Worm (Caenorhabditis elegans) whole organism, dauer: ENCODE measurements around the gene srh-18.

Experiments used
- unc-62 ChIP-seq: sonication (generic microtip); optimal IDR thresholded peaks from 2 replicates; lab custom pipeline; 2017; ENCODE audit warnings: missing biosample characterization, missing genetic modification reagents, missing genetic modification characterization

The srh-18 gene

DNA sequence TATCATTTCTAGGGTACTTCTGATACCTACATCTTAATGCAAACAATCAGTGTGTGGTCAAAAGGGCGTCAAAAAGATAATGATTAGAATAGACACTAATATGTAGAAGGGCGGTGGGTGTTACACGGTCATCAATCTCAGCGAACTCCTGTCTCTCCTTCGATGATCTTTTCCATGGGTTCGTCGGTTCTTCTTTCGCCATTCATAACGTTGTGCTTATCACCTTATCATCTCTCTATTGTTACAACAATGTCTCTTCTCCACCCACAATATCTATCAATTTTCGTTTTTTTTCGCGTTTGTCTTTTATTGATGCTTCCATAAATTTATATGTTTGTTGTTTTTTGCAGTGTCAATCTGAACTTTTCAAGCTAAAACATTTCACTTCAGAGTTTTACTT lies 16.8 kb upstream of the srh-18 start, which contains the start of gene ceh-79:
Gene ceh-79 (plus strand): TSS at position 391 of the 400 bp plus-strand sequence.
- TF ChIP-seq unc-62 (GFP tag; lab: Kevin White, UChicago), result no peak

DNA sequence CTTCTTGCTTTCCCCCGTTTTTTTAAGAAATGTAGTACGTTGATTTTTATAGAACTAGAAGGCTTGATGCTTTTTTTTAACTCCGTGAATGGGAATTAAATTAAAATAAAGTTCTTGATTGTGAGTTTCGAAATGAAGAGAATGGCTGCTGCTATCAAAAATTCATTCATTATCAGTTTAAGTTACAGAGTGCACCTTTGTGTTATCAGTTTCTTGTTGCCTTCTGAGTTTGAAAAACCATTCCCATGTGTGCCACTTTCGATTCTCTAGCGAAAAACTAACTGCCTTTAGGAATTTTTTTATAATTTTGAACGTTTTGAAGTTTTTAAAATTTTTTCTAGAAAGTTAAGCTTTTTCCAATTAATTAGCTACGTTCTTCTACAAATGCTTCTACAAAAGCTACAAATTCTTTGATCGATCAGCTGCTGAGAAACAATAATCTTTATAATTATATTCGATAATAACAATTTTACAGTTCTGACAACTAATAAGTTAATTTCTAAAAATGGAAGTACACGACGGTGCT lies 13.5 kb upstream of the srh-18 start, which contains the start of gene C26E1.2:
Gene C26E1.2 (plus strand): TSS at position 476 of the 526 bp plus-strand sequence.
- no peak for TF ChIP-seq unc-62 (GFP tag; lab: Kevin White, UChicago)

DNA sequence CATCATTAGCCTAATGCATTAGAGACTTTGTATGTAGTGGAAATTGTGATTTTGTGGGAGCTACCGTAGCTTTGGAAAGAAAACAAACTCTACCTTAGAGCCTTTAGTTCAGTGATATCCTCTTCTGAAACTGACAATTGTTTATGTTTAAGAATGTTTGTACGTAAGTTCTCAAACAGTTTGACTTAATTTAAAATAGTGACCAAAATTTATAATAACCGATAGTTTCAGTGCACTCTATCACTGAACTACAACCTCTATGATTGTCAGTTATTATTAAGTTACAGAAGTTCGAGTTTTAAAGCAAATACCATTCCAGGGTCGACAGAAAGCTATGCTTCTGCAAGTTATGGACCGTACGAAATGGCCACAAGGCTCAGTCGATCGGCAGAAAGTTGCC lies 9.6 kb upstream of the srh-18 start, which contains the start of gene C50B6.1:
Gene C50B6.1 (plus strand): TSS at position 301 of the 400 bp plus-strand sequence.
- TF ChIP-seq unc-62 (GFP tag; lab: Kevin White, UChicago), result no peak

DNA sequence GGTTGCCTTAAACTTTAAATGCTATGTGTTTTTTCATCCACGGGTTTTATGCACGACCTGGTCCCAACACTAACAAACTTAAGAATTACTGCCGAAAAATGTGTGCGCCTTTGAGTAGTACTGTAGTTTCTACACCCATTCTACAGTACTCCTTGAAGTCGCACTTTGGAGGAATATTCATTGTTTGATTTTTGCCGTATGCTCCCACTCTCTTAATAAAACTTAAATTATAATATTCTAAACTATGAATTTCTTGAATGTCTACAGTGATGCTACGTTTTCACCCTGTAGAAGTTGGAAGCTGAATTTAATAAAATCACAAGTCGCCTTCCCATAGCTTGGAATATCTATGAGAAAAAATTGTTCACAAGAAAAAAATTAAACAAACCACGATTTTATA lies 8.4 kb upstream of the srh-18 start:
- TF ChIP-seq unc-62 (GFP tag; lab: Kevin White, UChicago), result no peak

DNA sequence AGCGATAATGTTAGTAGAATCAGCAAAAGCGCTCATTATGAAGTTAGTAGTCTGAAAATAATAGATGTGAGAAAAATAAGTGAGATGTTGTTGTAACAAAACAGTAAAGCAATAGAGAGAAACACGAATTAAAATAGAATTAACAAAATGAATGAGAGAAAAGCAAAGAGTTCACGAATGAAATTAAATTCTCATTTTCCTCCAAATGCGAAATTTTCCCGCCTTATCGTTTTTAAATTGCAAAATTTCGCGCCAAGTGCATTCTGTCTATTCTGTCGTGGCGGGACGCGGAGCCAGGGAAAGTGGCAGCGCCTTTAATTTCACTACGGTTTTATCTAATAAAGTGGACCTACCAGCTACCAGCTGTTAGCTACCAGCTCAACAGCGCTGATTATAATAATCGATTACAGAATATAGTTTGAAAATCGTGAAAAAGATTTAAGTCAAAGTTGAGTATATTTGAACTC lies 6.0 kb upstream of the srh-18 start, which contains the start of gene nasp-2:
Gene nasp-2 (minus strand): TSS at position 51 of the 467 bp plus-strand sequence.
- no peak for TF ChIP-seq unc-62 (GFP tag; lab: Kevin White, UChicago)

DNA sequence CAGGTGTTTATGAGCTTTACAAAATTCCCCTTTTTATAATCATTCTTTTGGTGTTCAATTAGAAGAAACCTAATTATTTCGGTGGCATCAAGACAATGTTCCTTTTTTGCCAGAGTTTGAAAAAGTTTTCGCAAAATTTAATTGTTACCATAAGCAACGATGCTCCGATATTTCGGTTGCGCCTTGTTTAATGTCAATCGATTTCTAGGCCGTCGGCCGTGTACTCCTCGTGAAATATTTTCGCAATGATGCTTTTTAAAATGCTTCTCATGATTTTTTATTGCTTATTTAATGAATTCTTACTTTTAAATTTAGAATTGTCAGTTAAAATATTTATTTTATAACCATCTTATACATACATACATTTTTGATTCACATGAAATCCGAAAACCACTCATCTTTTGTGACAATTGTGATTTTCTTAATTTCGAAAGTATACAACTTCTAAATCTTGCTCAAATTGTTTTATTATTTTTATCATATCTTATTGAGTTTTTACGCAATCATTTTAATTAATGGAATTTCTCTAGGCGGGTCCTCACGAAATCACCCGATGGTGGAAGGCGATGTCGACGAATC lies 5.1 kb upstream of the srh-18 start, which contains the start of gene C50B6.3:
Gene C50B6.3 (plus strand): TSS at position 529 of the 579 bp plus-strand sequence.
- TF ChIP-seq unc-62 (GFP tag; lab: Kevin White, UChicago), result no peak

DNA sequence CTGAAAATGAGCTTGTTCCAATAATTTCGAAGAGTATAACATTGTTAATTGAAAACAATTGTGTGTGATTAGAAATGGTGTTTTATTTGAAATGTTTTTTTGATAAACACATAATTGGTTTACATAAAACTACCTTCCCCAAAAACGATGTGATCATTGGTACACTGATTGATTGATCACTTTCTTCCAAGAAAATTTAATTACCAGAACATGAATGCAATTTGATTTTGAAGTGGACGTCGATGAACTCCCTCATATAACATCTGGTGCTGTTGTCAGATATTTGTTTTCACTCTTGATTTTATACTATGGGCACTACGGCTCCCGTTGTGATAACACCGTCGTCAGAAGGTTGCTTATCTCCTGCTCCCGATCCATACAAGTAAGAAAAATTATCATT lies 2.4 kb downstream of the srh-18 start, which contains the start of gene srh-15:
Gene srh-15 (plus strand): TSS at position 301 of the 400 bp plus-strand sequence.
- no peak for TF ChIP-seq unc-62 (GFP tag; lab: Kevin White, UChicago)

DNA sequence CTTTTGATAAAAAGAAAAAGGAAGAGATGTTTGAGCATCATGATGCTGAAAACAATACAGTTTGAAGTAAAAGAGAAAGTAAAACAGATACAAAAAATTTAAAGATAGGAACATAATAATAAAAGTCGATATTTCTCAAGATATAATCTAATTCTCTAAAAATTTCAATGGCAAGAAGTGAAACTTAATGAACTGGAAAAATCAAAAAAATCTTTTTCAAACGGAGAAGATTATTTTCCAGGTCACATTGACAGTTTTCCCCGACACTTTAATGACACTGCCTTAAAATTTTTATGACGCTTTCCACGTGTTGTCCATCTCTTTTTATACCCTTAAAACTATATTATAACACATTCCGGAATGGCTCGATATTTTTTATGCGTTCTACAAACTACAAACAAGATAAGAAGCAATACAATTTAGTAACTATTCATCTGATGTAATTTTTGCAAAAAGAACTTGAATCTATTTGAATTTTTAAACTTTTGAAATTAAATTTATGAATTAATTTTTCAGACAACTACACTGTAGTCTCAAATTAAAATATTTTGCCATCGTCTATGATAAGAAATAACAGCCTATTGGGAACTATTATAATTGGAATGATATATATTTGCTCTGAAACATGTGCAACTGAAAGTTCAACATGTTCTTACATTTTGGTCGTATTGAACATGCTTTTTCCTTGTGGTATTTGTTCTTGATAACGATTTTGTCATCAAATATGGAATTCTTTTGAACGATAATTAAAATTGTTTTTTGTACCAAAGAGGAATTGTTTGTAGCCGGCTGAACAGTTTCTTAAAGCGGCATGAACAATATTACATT lies 6.9 kb downstream of the srh-18 start, which contains the start of gene C50B6.7:
Gene C50B6.7 (minus strand): TSS at position 51 of the 828 bp plus-strand sequence.
- TF ChIP-seq unc-62 (GFP tag; lab: Kevin White, UChicago), result no peak

DNA sequence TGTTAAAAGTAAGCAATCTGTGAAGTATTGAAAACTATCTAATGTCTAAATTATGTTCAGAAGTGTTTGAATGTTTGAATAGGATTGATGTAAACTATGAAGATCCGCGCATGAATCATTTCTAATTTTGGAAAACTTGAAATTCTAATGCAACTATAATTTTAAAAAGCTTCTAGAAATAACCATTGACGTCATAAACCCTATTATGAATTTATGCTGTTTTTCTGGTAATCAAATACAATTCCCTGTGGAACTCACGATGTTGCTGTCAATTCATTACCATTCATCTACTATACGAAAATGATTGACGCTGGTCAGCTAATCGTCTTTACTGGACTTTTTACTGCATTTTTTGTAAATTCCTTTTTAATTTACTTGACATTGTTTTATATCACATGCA lies 9.2 kb downstream of the srh-18 start, which contains the start of gene str-37:
Gene str-37 (plus strand): TSS at position 301 of the 400 bp plus-strand sequence.
- TF ChIP-seq unc-62 (GFP tag; lab: Kevin White, UChicago), result no peak

DNA sequence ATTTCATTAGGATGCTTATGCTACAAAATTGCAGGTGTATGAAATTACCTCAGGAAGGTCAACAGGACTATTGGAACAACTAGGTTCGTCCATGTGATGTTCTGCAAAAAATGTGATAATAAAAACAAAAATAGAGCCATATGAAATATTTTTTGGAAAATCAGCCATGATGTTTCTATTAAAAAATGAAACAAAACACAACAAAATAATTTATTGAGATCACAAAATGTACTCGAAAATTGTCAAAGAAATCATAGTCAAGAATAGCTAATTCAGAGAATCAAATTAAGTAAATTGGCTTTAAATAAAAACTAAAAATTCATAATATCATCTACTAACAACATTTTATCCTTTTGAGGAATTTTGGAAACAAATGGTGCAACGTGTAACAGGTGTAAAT lies 12.7 kb downstream of the srh-18 start, which contains the start of gene nhr-129:
Gene nhr-129 (minus strand): TSS at position 101 of the 400 bp plus-strand sequence.
- TF ChIP-seq unc-62 (GFP tag; lab: Kevin White, UChicago), result no peak

DNA sequence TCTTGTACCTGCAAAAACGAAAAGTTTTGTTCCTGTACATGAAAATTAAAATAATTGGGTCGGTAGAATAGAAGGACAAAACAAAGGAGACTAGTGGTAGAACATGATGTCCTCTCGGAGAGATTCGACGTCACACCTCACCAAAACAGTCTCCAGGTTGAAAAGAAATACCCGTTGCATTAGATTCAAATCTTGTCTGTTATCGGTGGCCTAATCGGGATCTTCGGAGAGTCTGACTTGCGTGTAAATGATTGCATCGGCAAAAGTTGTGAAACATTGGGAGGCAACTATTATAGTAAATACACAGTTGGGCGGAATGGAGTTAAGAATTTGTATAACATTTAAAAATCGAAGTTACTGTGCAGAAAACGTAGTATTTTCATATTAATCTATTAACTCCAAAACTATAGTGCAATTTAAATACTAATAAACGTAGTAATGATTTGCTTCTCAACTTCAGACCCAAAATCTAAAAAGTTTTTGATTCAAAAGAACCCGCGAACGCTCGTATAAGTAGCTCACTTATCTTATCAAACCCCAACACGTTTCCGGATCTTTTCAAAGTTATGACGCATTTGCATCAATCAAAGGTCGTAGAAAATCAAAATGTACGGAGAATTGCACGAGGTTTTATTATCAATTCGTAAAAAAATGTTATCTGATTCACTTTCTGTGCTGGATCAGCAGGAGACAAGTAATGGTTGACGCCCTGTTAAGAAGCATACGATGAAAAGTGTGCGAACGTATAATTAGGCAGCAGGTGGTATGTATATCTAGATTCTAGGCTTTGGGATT lies 15.3 kb downstream of the srh-18 start, which contains the start of gene nhr-168:
Gene nhr-168 (minus strand): TSS at position 486 of the 795 bp plus-strand sequence.
- no peak for TF ChIP-seq unc-62 (GFP tag; lab: Kevin White, UChicago)

DNA sequence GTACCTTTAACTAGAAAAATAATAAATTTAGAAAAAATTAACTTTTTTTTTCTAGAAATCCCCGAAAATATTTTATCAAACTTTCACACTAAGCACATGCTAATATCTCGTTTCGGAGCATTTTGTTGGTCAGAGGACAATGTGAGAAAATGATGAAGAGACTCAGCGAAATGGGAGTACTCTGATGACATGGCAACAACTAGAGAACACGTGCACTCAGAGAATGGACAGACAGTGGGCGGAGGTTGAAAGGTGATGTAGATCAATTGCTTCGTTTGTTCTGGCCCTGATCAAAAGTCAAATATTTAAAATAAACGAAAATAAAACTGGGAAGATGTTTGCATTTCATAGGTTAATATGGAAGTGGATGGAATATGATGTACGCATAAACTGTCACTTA lies 16.2 kb downstream of the srh-18 start:
- TF ChIP-seq unc-62 (GFP tag; lab: Kevin White, UChicago), result no peak

DNA sequence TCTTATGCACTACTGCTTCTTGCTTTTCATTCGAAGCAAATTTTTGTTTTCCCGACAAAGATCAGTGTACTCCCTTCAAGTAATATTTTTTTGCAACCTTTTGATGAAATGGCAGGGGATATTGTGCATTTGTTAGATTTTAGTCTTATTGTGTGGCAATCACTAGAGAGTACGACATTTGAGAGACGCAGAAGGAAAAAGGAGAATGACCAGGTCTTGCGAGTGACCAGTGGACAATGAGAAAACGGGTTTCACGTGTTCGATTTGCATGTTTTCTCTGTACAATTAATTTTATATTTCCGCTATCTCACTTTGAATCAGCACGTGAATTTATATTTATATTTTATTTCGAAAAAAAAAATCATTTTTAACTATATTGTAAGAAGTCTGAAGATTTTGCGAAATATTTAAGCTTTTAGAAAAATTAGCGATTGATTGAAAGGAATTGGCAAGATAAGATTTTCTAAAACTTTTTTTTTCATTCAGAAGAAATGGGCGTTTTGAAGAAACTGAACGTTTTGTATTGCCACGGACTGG lies 17.7 kb downstream of the srh-18 start, which contains the start of gene C50B6.9:
Gene C50B6.9 (plus strand): TSS at position 487 of the 537 bp plus-strand sequence.
- no peak for TF ChIP-seq unc-62 (GFP tag; lab: Kevin White, UChicago)

DNA sequence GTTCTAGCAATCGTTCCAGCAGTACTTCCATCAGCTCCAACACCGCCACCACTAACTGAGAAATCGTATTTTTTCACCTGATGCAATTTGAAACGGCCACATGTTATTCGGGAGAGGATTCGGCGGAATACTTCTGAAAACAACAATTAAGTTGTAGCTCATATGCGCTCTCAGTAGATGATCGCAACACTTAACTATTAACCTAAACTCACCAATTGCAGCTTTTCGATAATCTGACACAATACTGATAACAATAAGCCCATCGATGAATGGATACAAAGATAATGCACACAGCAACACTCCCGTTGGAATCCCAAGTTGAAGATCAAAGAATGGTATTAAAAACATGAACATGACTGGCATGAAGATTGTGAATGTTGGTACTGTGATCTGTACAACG lies 19.8 kb downstream of the srh-18 start:
- TF ChIP-seq unc-62 (GFP tag; lab: Kevin White, UChicago), result no peak
